Fruit fly (Drosophila melanogaster) whole organism, prepupa: Measurements from ENCODE around the gene CG13405.

Source experiments
- Blimp-1 ChIP-seq: fragments of 200-800 bp; sonication (Bioruptor generic); optimal IDR thresholded peaks from 3 replicates; lab custom pipeline; 2017; ENCODE audit warnings: missing biosample characterization, missing genetic modification characterization, mild to moderate bottlenecking, moderate library complexity, missing genetic modification reagents
- CG10669 ChIP-seq: fragments of 200-800 bp; sonication (Bioruptor generic); optimal IDR thresholded peaks from 3 replicates; lab custom pipeline; 2018; ENCODE audit warnings: missing biosample characterization, mild to moderate bottlenecking, missing genetic modification characterization, moderate library complexity
- CG11294 ChIP-seq: fragments of 200-800 bp; sonication (Bioruptor generic); IDR thresholded peaks from 2 replicates; pipeline ENCODE4 v1.3.6; 2022; ENCODE audit warnings: missing biosample characterization, missing genetic modification characterization
- CG11762 ChIP-seq: fragments of 200-800 bp; sonication (Bioruptor generic); optimal IDR thresholded peaks from 3 replicates; lab custom pipeline; 2016; ENCODE audit warnings: missing biosample characterization, missing genetic modification characterization; ENCODE audit not compliant: insufficient read depth
- CG1621 ChIP-seq: fragments of 200-800 bp; sonication (Bioruptor generic); optimal IDR thresholded peaks from 3 replicates; lab custom pipeline; 2018; ENCODE audit warnings: missing biosample characterization, mild to moderate bottlenecking, missing genetic modification characterization
- CG3032 ChIP-seq: fragments of 200-800 bp; optimal IDR thresholded peaks from 2 replicates; lab custom pipeline; 2019; ENCODE audit warnings: missing biosample characterization, mild to moderate bottlenecking, missing genetic modification characterization, moderate library complexity
- CG31627 ChIP-seq: fragments of 200-800 bp; sonication (Bioruptor generic); optimal IDR thresholded peaks from 3 replicates; lab custom pipeline; 2016; ENCODE audit warnings: missing biosample characterization, missing genetic modification characterization
- CG3919 ChIP-seq: fragments of 200-800 bp; sonication (Bioruptor generic); optimal IDR thresholded peaks from 3 replicates; lab custom pipeline; 2016; ENCODE audit warnings: missing biosample characterization, missing genetic modification characterization
- CG4318 ChIP-seq: fragments of 200-800 bp; sonication (Bioruptor generic); optimal IDR thresholded peaks from 3 replicates; lab custom pipeline; 2017; ENCODE audit warnings: missing biosample characterization, mild to moderate bottlenecking, missing genetic modification characterization
- CG6792 ChIP-seq: fragments of 200-800 bp; sonication (Bioruptor generic); optimal IDR thresholded peaks from 3 replicates; lab custom pipeline; 2016; ENCODE audit warnings: missing biosample characterization, missing genetic modification characterization
- CG6808 ChIP-seq: fragments of 200-800 bp; sonication (Bioruptor generic); optimal IDR thresholded peaks from 3 replicates; lab custom pipeline; 2017; ENCODE audit warnings: missing biosample characterization, missing genetic modification characterization, mild to moderate bottlenecking, moderate library complexity, missing genetic modification reagents
- CG6854 ChIP-seq: fragments of 200-800 bp; sonication (Bioruptor generic); optimal IDR thresholded peaks from 2 replicates; lab custom pipeline; 2017; ENCODE audit warnings: missing biosample characterization, mild to moderate bottlenecking, missing genetic modification characterization
- CG8119 ChIP-seq: fragments of 200-800 bp; sonication (Bioruptor generic); IDR thresholded peaks from 3 replicates; pipeline ENCODE4 v1.3.6; 2022; ENCODE audit warnings: missing biosample characterization, missing genetic modification characterization
- CG8319 ChIP-seq: fragments of 200-800 bp; sonication (Bioruptor generic); optimal IDR thresholded peaks from 3 replicates; lab custom pipeline; 2016; ENCODE audit warnings: missing biosample characterization, missing genetic modification characterization
- CG8632 ChIP-seq: fragments of 200-800 bp; sonication (Bioruptor generic); optimal IDR thresholded peaks from 3 replicates; lab custom pipeline; 2016; ENCODE audit warnings: missing biosample characterization, missing genetic modification characterization
- Eip78C ChIP-seq: fragments of 200-800 bp; sonication (Bioruptor generic); peaks from one replicate; lab custom pipeline; 2016; ENCODE audit warnings: missing biosample characterization, missing genetic modification characterization
- Hr38 ChIP-seq: sonication (Bioruptor generic); optimal IDR thresholded peaks from 2 replicates; lab custom pipeline; 2016; ENCODE audit warnings: missing biosample characterization, missing genetic modification characterization
- Hr39 ChIP-seq: fragments of 200-800 bp; sonication (Bioruptor generic); optimal IDR thresholded peaks from 2 replicates; lab custom pipeline; 2016; ENCODE audit warnings: missing biosample characterization, missing genetic modification characterization
- Lpt ChIP-seq: fragments of 200-800 bp; sonication (Bioruptor generic); optimal IDR thresholded peaks from 3 replicates; lab custom pipeline; 2016; ENCODE audit warnings: missing biosample characterization, missing genetic modification characterization
- Met ChIP-seq: fragments of 200-800 bp; sonication (Bioruptor generic); optimal IDR thresholded peaks from 3 replicates; lab custom pipeline; 2016; ENCODE audit warnings: missing biosample characterization, missing genetic modification characterization
- OdsH ChIP-seq: fragments of 200-800 bp; sonication (Bioruptor generic); optimal IDR thresholded peaks from 3 replicates; lab custom pipeline; 2016; ENCODE audit warnings: missing biosample characterization, missing genetic modification characterization
- Sox102F ChIP-seq: fragments of 200-800 bp; sonication (Bioruptor generic); optimal IDR thresholded peaks from 2 replicates; lab custom pipeline; 2016; ENCODE audit warnings: missing biosample characterization, mild to moderate bottlenecking, missing genetic modification characterization
- Sox14 ChIP-seq: fragments of 200-800 bp; sonication (Bioruptor generic); optimal IDR thresholded peaks from 3 replicates; lab custom pipeline; 2016; ENCODE audit warnings: missing biosample characterization, missing genetic modification characterization
- achi ChIP-seq: fragments of 200-800 bp; sonication (Bioruptor generic); optimal IDR thresholded peaks from 3 replicates; lab custom pipeline; 2016; ENCODE audit warnings: missing biosample characterization, missing genetic modification characterization
- acj6 ChIP-seq: fragments of 200-800 bp; sonication (Bioruptor generic); optimal IDR thresholded peaks from 3 replicates; lab custom pipeline; 2016; ENCODE audit warnings: missing biosample characterization, missing genetic modification characterization
- dac ChIP-seq: fragments of 200-800 bp; sonication (Bioruptor generic); optimal IDR thresholded peaks from 2 replicates; lab custom pipeline; 2017; ENCODE audit warnings: missing biosample characterization, mild to moderate bottlenecking, missing genetic modification characterization
- dsx ChIP-seq: fragments of 200-800 bp; optimal IDR thresholded peaks from 3 replicates; lab custom pipeline; 2019; ENCODE audit warnings: missing biosample characterization, mild to moderate bottlenecking, missing genetic modification characterization, moderate library complexity; ENCODE audit not compliant: poor library complexity, severe bottlenecking
- eg ChIP-seq: fragments of 200-800 bp; sonication (Bioruptor generic); IDR thresholded peaks from 3 replicates; pipeline ENCODE4 v1.3.6; 2022; ENCODE audit warnings: missing biosample characterization, missing genetic modification characterization
- esn ChIP-seq: fragments of 200-800 bp; sonication (Bioruptor generic); optimal IDR thresholded peaks from 2 replicates; lab custom pipeline; 2016; ENCODE audit warnings: missing biosample characterization, mild to moderate bottlenecking, missing genetic modification characterization, moderate library complexity
- fd59A ChIP-seq: fragments of 200-800 bp; sonication (Bioruptor generic); optimal IDR thresholded peaks from 2 replicates; lab custom pipeline; 2017; ENCODE audit warnings: missing biosample characterization, mild to moderate bottlenecking, missing genetic modification characterization, missing genetic modification reagents
- fd85E ChIP-seq: fragments of 200-800 bp; sonication (Bioruptor generic); optimal IDR thresholded peaks from 3 replicates; lab custom pipeline; 2016; ENCODE audit warnings: missing biosample characterization, missing genetic modification characterization
- fkh ChIP-seq: fragments of 200-800 bp; sonication (Bioruptor generic); optimal IDR thresholded peaks from 3 replicates; lab custom pipeline; 2017; ENCODE audit warnings: missing biosample characterization, mild to moderate bottlenecking, missing genetic modification characterization, moderate library complexity
- lz ChIP-seq: fragments of 200-800 bp; sonication (Bioruptor generic); optimal IDR thresholded peaks from 3 replicates; lab custom pipeline; 2016; ENCODE audit warnings: missing biosample characterization, missing genetic modification characterization
- net ChIP-seq: fragments of 200-800 bp; sonication (Bioruptor generic); optimal IDR thresholded peaks from 3 replicates; lab custom pipeline; 2016; ENCODE audit warnings: missing biosample characterization, missing genetic modification characterization
- pdm3 ChIP-seq: fragments of 200-800 bp; sonication (Bioruptor generic); optimal IDR thresholded peaks from 3 replicates; lab custom pipeline; 2016; ENCODE audit warnings: missing biosample characterization, missing genetic modification characterization
- ss ChIP-seq, 2 experiments: fragments of 200-800 bp; sonication (Bioruptor generic); optimal IDR thresholded peaks; 2 replicates in 1 of 2; 3 replicates in 1 of 2; lab custom pipeline; 2017 to 2018; ENCODE audit warnings: mild to moderate bottlenecking in 2 of 2, missing biosample characterization in 2 of 2, missing genetic modification characterization in 2 of 2, moderate library complexity in 1 of 2
- svp ChIP-seq: fragments of 200-800 bp; sonication (Bioruptor generic); peaks from one replicate; lab custom pipeline; 2016; ENCODE audit warnings: missing biosample characterization, missing genetic modification characterization
- vri ChIP-seq: fragments of 200-800 bp; sonication (Bioruptor generic); optimal IDR thresholded peaks from 3 replicates; lab custom pipeline; 2016; ENCODE audit warnings: missing biosample characterization, mild to moderate bottlenecking, missing genetic modification characterization

CG13405 gene

DNA sequence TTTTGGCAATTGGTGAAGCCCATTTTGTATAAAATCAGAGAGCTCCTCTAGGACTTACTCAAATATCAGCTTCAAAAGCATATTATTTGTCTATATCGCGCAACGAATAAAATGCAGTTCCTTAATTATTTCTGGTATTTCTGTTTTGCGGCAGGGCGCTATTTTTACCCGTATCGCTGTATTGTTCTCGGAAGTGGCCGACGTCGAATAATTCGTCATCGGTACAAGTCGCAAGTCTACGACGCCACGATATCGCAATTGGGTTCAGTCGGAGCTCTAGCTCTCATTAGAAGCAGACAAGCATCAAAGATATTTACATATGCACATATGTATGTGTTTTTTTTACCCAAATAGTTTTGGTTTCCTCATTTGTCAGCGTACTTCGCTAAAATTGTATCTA is 28.9 kb upstream of the CG13405 start:
- TF ChIP-seq lz (GFP tag; lab: Kevin White, UChicago) (no peak), CG6792 (no peak), svp (GFP tag; lab: Kevin White, UChicago) (no peak), Hr38 (GFP tag; lab: Kevin White, UChicago) (no peak), achi (GFP tag; lab: Kevin White, UChicago) (no peak), CG8632 (no peak), dac (GFP tag; lab: Kevin White, UChicago) (no peak), Blimp-1 (GFP tag; lab: Kevin White, UChicago) (no peak), CG6854 (GFP tag; lab: Kevin White, UChicago) (no peak), CG8119 (no peak), CG10669 (GFP tag; lab: Kevin White, UChicago) (no peak), CG4318 (GFP tag; lab: Kevin White, UChicago) (no peak), Met (no peak), Eip78C (GFP tag; lab: Kevin White, UChicago) (no peak), CG1621 (tag; lab: Kevin White, UChicago) (no peak), net (GFP tag; lab: Kevin White, UChicago) (no peak), Lpt (no peak), CG6808 (no peak), CG3032 (tag; lab: Kevin White, UChicago) (no peak)

DNA sequence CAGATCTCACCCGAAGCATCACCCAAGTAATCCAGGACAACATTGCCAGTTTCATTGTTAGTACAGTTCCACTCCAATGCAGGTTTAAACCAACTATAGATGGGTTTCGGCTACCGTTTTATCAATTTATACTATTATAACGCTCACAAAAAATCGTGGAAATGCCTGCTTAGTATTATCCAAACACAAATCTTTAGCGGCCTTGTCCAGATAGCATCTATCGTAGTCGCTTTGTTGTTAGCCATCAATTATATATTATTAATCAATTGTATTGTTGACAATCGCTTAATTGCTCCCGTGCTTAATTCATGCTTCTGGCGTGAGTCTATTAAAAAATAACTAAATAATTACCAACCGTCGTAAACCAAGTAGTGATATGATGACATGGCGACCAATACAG is 23.1 kb upstream of the CG13405 start, which contains the start of gene CG12483:
CG12483 (minus strand) TSS at position 101 of the 400 bp plus-strand sequence.
- TF ChIP-seq CG4318 (GFP tag; lab: Kevin White, UChicago) = no peak
- no peak for TF ChIP-seq CG6808
- TF ChIP-seq Sox102F = no peak
- no peak for TF ChIP-seq fd59A (GFP tag; lab: Kevin White, UChicago)
- no peak for TF ChIP-seq OdsH (GFP tag; lab: Kevin White, UChicago)
- no peak for TF ChIP-seq CG8119

DNA sequence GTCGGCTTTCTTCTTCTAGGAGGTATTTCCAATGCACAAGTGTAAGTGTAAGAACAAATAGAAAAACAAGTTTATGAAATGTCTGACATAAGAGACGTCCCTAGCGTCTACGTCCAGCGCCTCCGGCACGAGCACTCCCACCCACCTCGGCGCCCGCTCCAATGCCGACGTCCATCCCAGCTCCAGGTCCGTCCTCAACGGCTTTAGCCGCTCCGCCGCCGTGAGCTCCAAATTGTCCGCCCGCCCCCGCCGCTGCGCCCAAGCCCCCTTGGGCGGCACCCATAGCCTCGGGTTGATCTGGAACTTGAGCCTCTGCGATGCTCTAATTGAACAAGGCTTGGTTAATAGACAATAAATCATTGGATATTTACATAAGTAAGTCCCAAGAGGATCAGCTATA is 22.7 kb upstream of the CG13405 start:
- TF ChIP-seq Hr39 (GFP tag; lab: Kevin White, UChicago) (no peak), CG3919 (GFP tag; lab: Kevin White, UChicago) (no peak), vri (GFP tag; lab: Kevin White, UChicago) (no peak), acj6 (GFP tag; lab: Kevin White, UChicago) (no peak)

DNA sequence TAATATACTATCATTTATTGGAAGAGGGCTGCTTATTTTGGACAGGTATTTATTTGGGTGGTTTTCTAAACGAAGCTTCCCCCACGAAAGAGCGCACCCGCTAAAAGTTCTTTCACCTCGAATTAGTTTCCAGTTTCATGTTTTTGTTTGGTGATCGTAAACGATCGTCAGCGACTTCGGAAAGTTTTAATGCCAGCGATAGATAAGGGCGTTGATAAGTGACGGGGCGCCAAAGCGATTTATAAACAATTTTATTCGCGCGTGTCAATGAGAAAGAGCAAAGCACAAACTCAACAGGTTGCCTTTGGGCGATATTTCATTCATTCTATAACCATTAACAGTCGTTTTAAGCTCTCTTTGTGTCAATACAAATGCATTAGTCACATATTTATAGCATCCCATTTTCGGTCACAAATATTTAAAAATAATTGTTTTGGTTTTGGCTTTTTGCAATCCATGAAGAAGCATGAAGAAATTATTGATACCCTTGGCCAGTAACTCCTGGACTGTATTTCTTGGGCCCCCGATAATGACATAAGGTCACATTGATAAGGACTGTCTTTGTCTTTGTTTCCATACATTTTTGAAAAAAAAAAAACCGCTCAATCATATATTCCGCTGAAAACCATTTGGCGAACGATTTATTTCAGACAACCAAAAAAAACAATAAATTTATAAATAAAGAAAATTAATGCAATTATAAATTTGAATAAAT is 20.4 kb upstream of the CG13405 start:
- no peak for TF ChIP-seq eg (GFP tag; lab: Robert Waterston, UW)
- peak; percentile 13 for TF ChIP-seq Sox14 (GFP tag; lab: Kevin White, UChicago)
- TF ChIP-seq fkh (GFP tag; lab: Kevin White, UChicago) = peak; percentile 18
- TF ChIP-seq CG8319 (GFP tag; lab: Kevin White, UChicago) = no peak
- no peak for TF ChIP-seq fd85E (GFP tag; lab: Kevin White, UChicago)
- no peak for TF ChIP-seq CG31627 (GFP tag; lab: Kevin White, UChicago)
- TF ChIP-seq Eip78C (GFP tag; lab: Kevin White, UChicago) = peak; percentile 24
- no peak for TF ChIP-seq Met
- no peak for TF ChIP-seq ss (GFP tag; optimal IDR thresholded peaks at IDR 0.05; lab: Kevin White, UChicago)
- no peak for TF ChIP-seq pdm3
- TF ChIP-seq esn = no peak
- TF ChIP-seq vri (GFP tag; lab: Kevin White, UChicago) = peak; percentile 30
- TF ChIP-seq CG8119 = no peak
- TF ChIP-seq dsx (GFP tag; lab: Kevin White, UChicago) = no peak
- TF ChIP-seq Sox102F = no peak
- no peak for TF ChIP-seq CG3032 (tag; lab: Kevin White, UChicago)
- no peak for TF ChIP-seq CG6808
- no peak for TF ChIP-seq CG11294 (GFP tag; lab: Robert Waterston, UW)
- no peak for TF ChIP-seq CG11762 (GFP tag; lab: Kevin White, UChicago)
- TF ChIP-seq svp (GFP tag; lab: Kevin White, UChicago) = peak; percentile 93
